Worm (Caenorhabditis elegans): ENCODE data around the gene C32C4.16.

Gene C32C4.16

ce11 chrV:10682122-10682521 is 34.8 kb downstream of the C32C4.16 start, which contains the start of gene gsp-1:
Gene gsp-1 (plus strand): TSS chrV:10682422.
- TF ChIP-seq pqm-1 (tag; optimal IDR thresholded peaks at IDR 0.05) = no peak
- peak; percentile 9 for TF ChIP-seq lin-39 (tag; optimal IDR thresholded peaks at IDR 0.05)
- TF ChIP-seq ama-1 (optimal IDR thresholded peaks at IDR 0.05) = no peak
- no peak for TF ChIP-seq egl-5 (tag; optimal IDR thresholded peaks at IDR 0.05)
- no peak for TF ChIP-seq hmg-11 (tag; optimal IDR thresholded peaks at IDR 0.05)
- no peak for TF ChIP-seq nhr-67 (tag; optimal IDR thresholded peaks at IDR 0.05)

ce11 chrV:10683458-10683857 is 36.1 kb downstream of the C32C4.16 start:
- TF ChIP-seq egl-27 (tag; optimal IDR thresholded peaks at IDR 0.05) (no peak), hmg-11 (tag; optimal IDR thresholded peaks at IDR 0.05) (peak; percentile 23)

- no peak for TF ChIP-seq pqm-1 (tag; optimal IDR thresholded peaks at IDR 0.05)
- peak; percentile 49 for TF ChIP-seq fkh-10 (GFP tag; optimal IDR thresholded peaks at IDR 0.05)
Measured at ce11 chrV:10684748-10685147, 37.4 kb downstream of the C32C4.16 start.

- no peak for TF ChIP-seq aly-2 (tag; optimal IDR thresholded peaks at IDR 0.05)
- peak; percentile 64 for TF ChIP-seq pha-4 (tag; optimal IDR thresholded peaks at IDR 0.05)
- no peak for TF ChIP-seq eor-1 (tag; optimal IDR thresholded peaks at IDR 0.05)
- no peak for TF ChIP-seq nhr-12 (tag; optimal IDR thresholded peaks at IDR 0.05)
- no peak for TF ChIP-seq tbx-2 (tag; optimal IDR thresholded peaks at IDR 0.05)
- TF ChIP-seq sea-2 (GFP tag; optimal IDR thresholded peaks at IDR 0.05) = no peak
- no peak for TF ChIP-seq hmg-11 (tag; optimal IDR thresholded peaks at IDR 0.05)
- no peak for TF ChIP-seq R02D3.7 (tag; optimal IDR thresholded peaks at IDR 0.05)
Measured at ce11 chrV:10687601-10688000, 40.2 kb downstream of the C32C4.16 start, which contains the start of gene F29F11.20. Gene F29F11.20 (plus strand): TSS chrV:10687901.

- TF ChIP-seq nhr-28 (tag; optimal IDR thresholded peaks at IDR 0.05) (no peak), ztf-11 (tag; optimal IDR thresholded peaks at IDR 0.05) (no peak), pha-4 (tag; optimal IDR thresholded peaks at IDR 0.05) (peak; percentile 68)
Measured at ce11 chrV:10691313-10691712, 44.0 kb downstream of the C32C4.16 start.

- TF ChIP-seq nhr-76 (tag; optimal IDR thresholded peaks at IDR 0.05) = no peak
- TF ChIP-seq lin-15B (tag; optimal IDR thresholded peaks at IDR 0.05) = no peak
- peak; percentile 99 for TF ChIP-seq elt-2 (tag; optimal IDR thresholded peaks at IDR 0.05)
- TF ChIP-seq pqm-1 (tag; optimal IDR thresholded peaks at IDR 0.05) = peak; percentile 99
- peak; percentile 81 for TF ChIP-seq pha-4 (tag; optimal IDR thresholded peaks at IDR 0.05)
- TF ChIP-seq jun-1 (tag; optimal IDR thresholded peaks at IDR 0.05) = peak; percentile 88
- TF ChIP-seq fos-1 (tag; optimal IDR thresholded peaks at IDR 0.05) = peak; percentile 11
Measured at ce11 chrV:10693749-10694148, 46.4 kb downstream of the C32C4.16 start.

- TF ChIP-seq eor-1 (tag; optimal IDR thresholded peaks at IDR 0.05) (no peak), pqm-1 (tag; optimal IDR thresholded peaks at IDR 0.05) (peak; percentile 21), nhr-12 (tag; optimal IDR thresholded peaks at IDR 0.05) (no peak), ZK546.5 (tag; optimal IDR thresholded peaks at IDR 0.05) (no peak), aly-2 (tag; optimal IDR thresholded peaks at IDR 0.05) (no peak), elt-2 (tag; optimal IDR thresholded peaks at IDR 0.05) (no peak), nhr-237 (tag; optimal IDR thresholded peaks at IDR 0.05) (no peak), snpc-4 (tag; optimal IDR thresholded peaks at IDR 0.05) (no peak)
Measured at ce11 chrV:10695181-10695580, 47.8 kb downstream of the C32C4.16 start, which contains the start of gene C05A2.4. Gene C05A2.4 (plus strand): TSS chrV:10695481.

Data from whole organism, L3 larva.